Fruit fly (Drosophila melanogaster): ENCODE data around the gene CG17636.

Gene CG17636

dm6 chrX:127350-127768, 845 bp upstream of the CG17636 start, which contains the start of gene RhoGAP1A (continued):
- TF ChIP-seq knrl (GFP tag; IDR thresholded peaks at IDR 0.05; ENCODE audit: partially characterized antibody) (peak; percentile 70; the same call in 2 of the 3 replicates), CG42726 (GFP tag; IDR thresholded peaks at IDR 0.05; ENCODE audit: partially characterized antibody) (peak; percentile 67), CG13287 (GFP tag; IDR thresholded peaks at IDR 0.05; ENCODE audit: partially characterized antibody) (peak; percentile 83), CG14710 (tag; optimal IDR thresholded peaks at IDR 0.05) (peak; percentile 45), mld (GFP tag; IDR thresholded peaks at IDR 0.05; ENCODE audit: partially characterized antibody) (peak; percentile 58; the same call in 1 of the 3 replicates), ci (GFP tag; IDR thresholded peaks at IDR 0.05) (no peak), CG2712 (tag; optimal IDR thresholded peaks at IDR 0.05) (peak; percentile 11), unc-4 (GFP tag; IDR thresholded peaks at IDR 0.05; ENCODE audit: partially characterized antibody) (peak; percentile 79), HmgD (GFP tag; optimal IDR thresholded peaks at IDR 0.05) (no peak), Scr (GFP tag; IDR thresholded peaks at IDR 0.05; ENCODE audit: partially characterized antibody) (peak; percentile 83), hbn (GFP tag; IDR thresholded peaks at IDR 0.05; ENCODE audit: partially characterized antibody) (peak; percentile 62), bbx (GFP tag; IDR thresholded peaks at IDR 0.05; ENCODE audit: partially characterized antibody) (peak; percentile 79), Doc3 (GFP tag; IDR thresholded peaks at IDR 0.05; ENCODE audit: partially characterized antibody) (peak; percentile 62), CG14860 (GFP tag; IDR thresholded peaks at IDR 0.05; ENCODE audit: partially characterized antibody) (peak; percentile 69), inv (GFP tag; IDR thresholded peaks at IDR 0.05; ENCODE audit: partially characterized antibody) (peak; percentile 67), CG34422 (GFP tag; IDR thresholded peaks at IDR 0.05) (no peak), CG34224 (GFP tag; IDR thresholded peaks at IDR 0.05; ENCODE audit: partially characterized antibody) (peak; percentile 70), CG12659 (GFP tag; optimal IDR thresholded peaks at IDR 0.05) (peak; percentile 53), vvl (GFP tag; IDR thresholded peaks at IDR 0.05) (0 out of 2 replicates have a peak, but pooled peaks have one; percentile 18), CG15601 (tag; optimal IDR thresholded peaks at IDR 0.05) (peak; percentile 7), Dp (GFP tag; optimal IDR thresholded peaks at IDR 0.05) (peak; percentile 32), nerfin-2 (GFP tag; IDR thresholded peaks at IDR 0.05; ENCODE audit: partially characterized antibody) (peak; percentile 81), vnd (GFP tag; IDR thresholded peaks at IDR 0.05; ENCODE audit: partially characterized antibody) (peak; percentile 60; the same call in 2 of the 3 replicates), lbe (GFP tag; optimal IDR thresholded peaks at IDR 0.05) (peak; percentile 4), CG33213 (GFP tag; optimal IDR thresholded peaks at IDR 0.05) (peak; percentile 90), sens (GFP tag) (peak; percentile 71), Lhr (GFP tag; optimal IDR thresholded peaks at IDR 0.05) (peak; percentile 59), CG3163 (GFP tag; optimal IDR thresholded peaks at IDR 0.05) (no peak), CG15514 (GFP tag; optimal IDR thresholded peaks at IDR 0.05) (peak; percentile 15), CG15696 (tag; optimal IDR thresholded peaks at IDR 0.05) (no peak), trem (tag; optimal IDR thresholded peaks at IDR 0.05) (peak; percentile 1), CG2120 (GFP tag; optimal IDR thresholded peaks at IDR 0.05) (peak; percentile 10), CG11560 (tag; IDR thresholded peaks at IDR 0.05) (no peak), CG1603 (tag; optimal IDR thresholded peaks at IDR 0.05) (peak; percentile 29), CG1529 (GFP tag; optimal IDR thresholded peaks at IDR 0.05) (no peak), CG10267 (tag; optimal IDR thresholded peaks at IDR 0.05) (peak; percentile 45), CG4424 (GFP tag; optimal IDR thresholded peaks at IDR 0.05) (peak; percentile 2), hb (GFP tag; IDR thresholded peaks at IDR 0.05; ENCODE audit: partially characterized antibody) (peak; percentile 65), pzg (GFP tag; optimal IDR thresholded peaks at IDR 0.05) (peak; percentile 52), onecut (GFP tag; IDR thresholded peaks at IDR 0.05) (peak; percentile 18; the same call in 1 of the 2 replicates), CG30403 (GFP tag; optimal IDR thresholded peaks at IDR 0.05) (peak; percentile 23), cg (GFP tag; optimal IDR thresholded peaks at IDR 0.05) (peak; percentile 82), BEAF-32 (GFP tag; optimal IDR thresholded peaks at IDR 0.05) (peak; percentile 79), CG12391 (tag; optimal IDR thresholded peaks at IDR 0.05) (peak; percentile 13), zfh2 (GFP tag; optimal IDR thresholded peaks at IDR 0.05) (peak; percentile 16), CG2116 (GFP tag; optimal IDR thresholded peaks at IDR 0.05) (peak; percentile 64), CG10462 (GFP tag; optimal IDR thresholded peaks at IDR 0.05) (no peak)

Measured in whole organism, embryonic.